Worm (Caenorhabditis elegans) whole organism, midembryonic: Measurements from ENCODE around the gene srw-120.
"Not testable (repeated sequence)": the region's sequence is repeated elsewhere in the genome, so short reads cannot be mapped to it uniquely, and the experiment has no call there.

Experiments
- T22C8.4 ChIP-seq: fragments of 200-800 bp; sonication (Bioruptor generic); IDR thresholded peaks from 2 replicates; pipeline ENCODE4 v1.3.6; 2022; ENCODE audit warnings: missing genetic modification characterization, missing compliant biosample characterization
- flt-1 ChIP-seq: fragments of 200-800 bp; sonication (Bioruptor generic); IDR thresholded peaks from 2 replicates; pipeline ENCODE4 v1.3.6; 2022; ENCODE audit warnings: missing genetic modification characterization, missing compliant biosample characterization
- med-1 ChIP-seq: sonication (generic microtip); optimal IDR thresholded peaks from 2 replicates; lab custom pipeline; 2017; ENCODE audit warnings: missing genetic modification characterization, mild to moderate bottlenecking, missing compliant biosample characterization, antibody characterized with exemption, missing genetic modification reagents; ENCODE audit not compliant: insufficient read depth
- tab-1 ChIP-seq: fragments of 200-800 bp; sonication (Bioruptor generic); IDR thresholded peaks from 2 replicates; pipeline ENCODE4 v1.3.6; 2022; ENCODE audit warnings: missing genetic modification characterization, missing compliant biosample characterization
- ztf-23 ChIP-seq: fragments of 200-800 bp; sonication (Bioruptor generic); IDR thresholded peaks from 2 replicates; pipeline ENCODE4 v1.3.6; 2022; ENCODE audit warnings: missing genetic modification reagents, missing genetic modification characterization, missing compliant biosample characterization
- ztf-29 ChIP-seq: fragments of 200-800 bp; sonication (Bioruptor generic); IDR thresholded peaks from 2 replicates; pipeline ENCODE4 v1.3.6; 2022; ENCODE audit warnings: missing genetic modification reagents, missing genetic modification characterization, missing compliant biosample characterization

Gene srw-120

DNA sequence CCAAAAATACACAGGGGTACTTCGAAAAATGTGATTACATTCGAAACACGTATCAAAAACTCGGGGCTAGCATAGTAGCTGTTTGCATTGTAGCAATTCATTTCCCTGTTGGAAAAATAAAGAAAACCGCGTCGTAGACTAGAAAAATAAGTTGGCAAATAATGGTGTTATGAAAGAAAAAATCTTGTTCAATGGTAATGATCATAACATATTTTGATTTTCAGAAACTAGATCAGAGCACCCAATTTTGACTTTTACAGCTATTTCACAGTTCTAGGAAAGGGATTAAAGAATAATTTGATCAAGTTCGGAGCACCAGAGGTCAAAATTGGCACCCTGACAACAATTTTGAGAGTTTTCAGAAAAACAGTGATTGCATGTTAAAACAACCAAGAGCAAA is 40.7 kb downstream of the srw-120 start, which contains the start of gene srh-248:
TSS of gene srh-248 (minus strand) at position 101 of the 400 bp plus-strand sequence.
- not testable (repeated sequence) for TF ChIP-seq T22C8.4; ztf-29; flt-1 (GFP tag; lab: Robert Waterston, UW)

DNA sequence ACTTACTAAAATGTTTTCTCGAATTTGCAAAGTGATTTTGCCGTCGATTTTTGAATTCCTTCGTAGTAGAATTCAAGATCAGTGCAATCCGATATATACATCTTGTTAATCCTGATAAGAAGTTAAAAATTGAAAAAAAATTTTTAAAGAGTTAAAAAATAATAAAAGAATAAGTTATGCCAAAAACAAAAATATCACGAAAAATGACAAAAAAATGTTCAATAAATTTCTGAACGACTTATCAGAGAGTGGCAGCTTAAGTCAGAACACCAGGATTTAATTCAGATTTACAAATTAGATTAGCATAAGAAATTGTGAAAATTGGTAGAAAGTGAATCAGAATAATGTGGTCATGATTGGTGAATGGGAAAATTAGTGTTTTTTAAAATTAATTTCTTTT is 43.9 kb downstream of the srw-120 start, which contains the start of gene srw-122:
TSS of gene srw-122 (minus strand) at position 101 of the 400 bp plus-strand sequence.
- TF ChIP-seq tab-1 (GFP tag; lab: Robert Waterston, UW); ztf-23 (GFP tag; lab: Robert Waterston, UW); med-1 (GFP tag; lab: Kevin White, UChicago): not testable (repeated sequence)

- no peak for TF ChIP-seq tab-1 (GFP tag; lab: Robert Waterston, UW)
- no peak for TF ChIP-seq med-1 (GFP tag; lab: Kevin White, UChicago)
- TF ChIP-seq ztf-29 = no peak
Measured at ce11 chrV:2945602-2946001, 50.4 kb downstream of the srw-120 start, which contains the start of gene srh-87. srh-87 (minus strand) TSS chrV:2945702.
